Worm (Caenorhabditis elegans) whole organism, late embryonic: Measurements from ENCODE around the gene rrp-8.
A peak's percentile ranks its signal among the peaks of the same experiment; 100 is the strongest.

Experiments
- C08G9.2 ChIP-seq: sonication (generic microtip); optimal IDR thresholded peaks from 2 replicates; lab custom pipeline; 2016; ENCODE audit warnings: mild to moderate bottlenecking, missing genetic modification characterization, moderate library complexity, missing compliant biosample characterization
- C38D4.7 ChIP-seq: fragments of 200-800 bp; sonication (Bioruptor generic); optimal IDR thresholded peaks from 2 replicates; lab custom pipeline; 2018; ENCODE audit warnings: mild to moderate bottlenecking, missing genetic modification characterization, moderate library complexity, missing compliant biosample characterization
- K02D7.2 ChIP-seq: sonication (generic microtip); optimal IDR thresholded peaks from 2 replicates; lab custom pipeline; 2017; ENCODE audit warnings: mild to moderate bottlenecking, missing genetic modification characterization, missing compliant biosample characterization
- K09A11.1 ChIP-seq: sonication (generic microtip); optimal IDR thresholded peaks from 2 replicates; lab custom pipeline; 2017; ENCODE audit warnings: antibody characterized with exemption, mild to moderate bottlenecking, missing genetic modification characterization, missing compliant biosample characterization; ENCODE audit not compliant: insufficient read depth
- ceh-18 ChIP-seq: sonication (generic microtip); optimal IDR thresholded peaks from 2 replicates; lab custom pipeline; 2016; ENCODE audit warnings: missing genetic modification characterization, missing compliant biosample characterization
- ceh-19 ChIP-seq: fragments of 200-800 bp; sonication (Bioruptor generic); optimal IDR thresholded peaks from 2 replicates; lab custom pipeline; 2018; ENCODE audit warnings: mild to moderate bottlenecking, missing genetic modification characterization, missing compliant biosample characterization
- ceh-2 ChIP-seq: sonication (generic microtip); optimal IDR thresholded peaks from 2 replicates; lab custom pipeline; 2016; ENCODE audit warnings: missing genotype, missing genetic modification characterization, missing compliant biosample characterization
- ceh-24 ChIP-seq: sonication (generic microtip); optimal IDR thresholded peaks from 2 replicates; lab custom pipeline; 2016; ENCODE audit warnings: mild to moderate bottlenecking, missing genetic modification characterization, missing compliant biosample characterization
- ceh-31 ChIP-seq: sonication (generic microtip); optimal IDR thresholded peaks from 2 replicates; lab custom pipeline; 2016; ENCODE audit warnings: missing genetic modification characterization, missing compliant biosample characterization
- ceh-48 ChIP-seq: sonication (generic microtip); optimal IDR thresholded peaks from 2 replicates; lab custom pipeline; 2016; ENCODE audit warnings: missing genetic modification characterization, inconsistent platforms, missing compliant biosample characterization
- ceh-6 ChIP-seq: fragments of 200-800 bp; sonication (Bioruptor generic); optimal IDR thresholded peaks from 2 replicates; lab custom pipeline; 2018; ENCODE audit warnings: mild to moderate bottlenecking, missing genetic modification characterization, missing compliant biosample characterization
- che-1 ChIP-seq: sonication (generic microtip); optimal IDR thresholded peaks from 2 replicates; lab custom pipeline; 2016; ENCODE audit warnings: mild to moderate bottlenecking, missing genetic modification characterization, missing compliant biosample characterization
- dmd-4 ChIP-seq: sonication (generic microtip); optimal IDR thresholded peaks from 2 replicates; lab custom pipeline; 2016; ENCODE audit warnings: borderline replicate concordance, missing genetic modification characterization, missing compliant biosample characterization
- dve-1 ChIP-seq: sonication (generic microtip); optimal IDR thresholded peaks from 2 replicates; lab custom pipeline; 2017; ENCODE audit warnings: antibody characterized with exemption, mild to moderate bottlenecking, missing genetic modification characterization, missing compliant biosample characterization
- elt-4 ChIP-seq: sonication (generic microtip); optimal IDR thresholded peaks from 2 replicates; lab custom pipeline; 2016; ENCODE audit warnings: missing genetic modification characterization, missing compliant biosample characterization
- hlh-13 ChIP-seq: fragments of 200-800 bp; sonication (Bioruptor generic); optimal IDR thresholded peaks from 2 replicates; lab custom pipeline; 2018; ENCODE audit warnings: mild to moderate bottlenecking, missing genetic modification characterization, missing compliant biosample characterization
- hlh-15 ChIP-seq: sonication (generic microtip); optimal IDR thresholded peaks from 2 replicates; lab custom pipeline; 2016; ENCODE audit warnings: missing genetic modification characterization, missing compliant biosample characterization
- hlh-30 ChIP-seq: sonication (generic microtip); optimal IDR thresholded peaks from 2 replicates; lab custom pipeline; 2017; ENCODE audit warnings: antibody characterized with exemption, missing genetic modification characterization, missing compliant biosample characterization; ENCODE audit not compliant: insufficient read depth
- hlh-8 ChIP-seq: sonication (generic microtip); optimal IDR thresholded peaks from 2 replicates; lab custom pipeline; 2016; ENCODE audit warnings: missing genotype, missing genetic modification characterization, missing compliant biosample characterization
- lim-6 ChIP-seq: sonication (generic microtip); optimal IDR thresholded peaks from 2 replicates; lab custom pipeline; 2016; ENCODE audit warnings: missing genetic modification characterization, missing compliant biosample characterization
- mec-3 ChIP-seq: sonication (generic microtip); optimal IDR thresholded peaks from 2 replicates; lab custom pipeline; 2016; ENCODE audit warnings: borderline replicate concordance, missing genetic modification characterization, missing compliant biosample characterization
- nfya-1 ChIP-seq: sonication (generic microtip); optimal IDR thresholded peaks from 2 replicates; lab custom pipeline; 2017; ENCODE audit warnings: missing genetic modification characterization, mild to moderate bottlenecking, missing compliant biosample characterization, antibody characterized with exemption, moderate library complexity
- pax-1 ChIP-seq: fragments of 150-350 bp; optimal IDR thresholded peaks from 2 replicates; lab custom pipeline; 2014; ENCODE audit warnings: missing biosample characterization, missing genetic modification characterization
- pha-2 ChIP-seq: sonication (generic microtip); optimal IDR thresholded peaks from 2 replicates; lab custom pipeline; 2017; ENCODE audit warnings: mild to moderate bottlenecking, missing genetic modification characterization, missing compliant biosample characterization
- pha-4 ChIP-seq: fragments of 150-350 bp; optimal IDR thresholded peaks from 2 replicates; lab custom pipeline; 2018; ENCODE audit warnings: missing biosample characterization, missing genetic modification reagents, missing genetic modification characterization
- pqm-1 ChIP-seq: sonication (generic microtip); optimal IDR thresholded peaks from 2 replicates; lab custom pipeline; 2016; ENCODE audit warnings: missing genetic modification characterization, missing compliant biosample characterization
- ref-2 ChIP-seq: sonication (generic microtip); optimal IDR thresholded peaks from 2 replicates; lab custom pipeline; 2016; ENCODE audit warnings: missing genetic modification characterization, missing compliant biosample characterization
- rnt-1 ChIP-seq: sonication (generic microtip); optimal IDR thresholded peaks from 2 replicates; lab custom pipeline; 2016; ENCODE audit warnings: missing genetic modification characterization, missing compliant biosample characterization
- sox-2 ChIP-seq: fragments of 200-800 bp; sonication (Bioruptor generic); IDR thresholded peaks from 2 replicates; pipeline ENCODE4 v1.3.6; 2022; ENCODE audit warnings: missing genetic modification reagents, missing genetic modification characterization, missing compliant biosample characterization
- syd-9 ChIP-seq: sonication (generic microtip); optimal IDR thresholded peaks from 2 replicates; lab custom pipeline; 2016; ENCODE audit warnings: mild to moderate bottlenecking, missing genetic modification characterization, moderate library complexity, missing compliant biosample characterization
- ttx-3 ChIP-seq: sonication (generic microtip); optimal IDR thresholded peaks from 2 replicates; lab custom pipeline; 2016; ENCODE audit warnings: missing genetic modification reagents, missing genetic modification characterization, missing compliant biosample characterization
- unc-86 ChIP-seq: sonication (generic microtip); optimal IDR thresholded peaks from 2 replicates; lab custom pipeline; 2016; ENCODE audit warnings: missing genetic modification characterization, missing compliant biosample characterization
- ztf-16 ChIP-seq: sonication (generic microtip); optimal IDR thresholded peaks from 2 replicates; lab custom pipeline; 2017; ENCODE audit warnings: missing genetic modification characterization, missing compliant biosample characterization

Gene rrp-8

ce11 chrIV:419674-420073 is 23.3 kb downstream of the rrp-8 start, which contains the start of gene eri-1:
eri-1 (minus strand) TSS chrIV:419958.
- TF ChIP-seq ttx-3 (tag; lab: Kevin White, UChicago) = no peak
- no peak for TF ChIP-seq ceh-19 (GFP tag; lab: Kevin White, UChicago)
- TF ChIP-seq ceh-31 (tag; lab: Kevin White, UChicago) = no peak
- no peak for TF ChIP-seq ceh-18 (tag; lab: Kevin White, UChicago)
- TF ChIP-seq lim-6 (tag; lab: Kevin White, UChicago) = no peak
- no peak for TF ChIP-seq ceh-2 (tag; lab: Kevin White, UChicago)
- no peak for TF ChIP-seq K09A11.1 (tag; lab: Kevin White, UChicago)
- no peak for TF ChIP-seq K02D7.2 (tag; lab: Kevin White, UChicago)
- TF ChIP-seq dmd-4 (tag; lab: Kevin White, UChicago) = no peak
- no peak for TF ChIP-seq pha-4 (tag; lab: Kevin White, UChicago)
- TF ChIP-seq elt-4 (tag; lab: Kevin White, UChicago) = no peak
- no peak for TF ChIP-seq hlh-30
- no peak for TF ChIP-seq C08G9.2
- TF ChIP-seq, all 69 proteins: peak for 0

- TF ChIP-seq pqm-1 (no peak), ceh-6 (GFP tag; lab: Kevin White, UChicago) (no peak), ztf-16 (tag; lab: Kevin White, UChicago) (no peak), che-1 (tag; lab: Kevin White, UChicago) (no peak), unc-86 (no peak), pha-2 (tag; lab: Kevin White, UChicago) (no peak), hlh-30 (no peak), C38D4.7 (GFP tag; lab: Kevin White, UChicago) (no peak), hlh-15 (no peak), syd-9 (no peak), hlh-13 (GFP tag; lab: Kevin White, UChicago) (no peak), mec-3 (tag; lab: Kevin White, UChicago) (no peak)
These were observed 24.3 kb downstream of the rrp-8 start for ce11 chrIV:420686-421085.

- TF ChIP-seq hlh-8 = no peak
- TF ChIP-seq syd-9 = no peak
- TF ChIP-seq che-1 (tag; lab: Kevin White, UChicago) = no peak
- TF ChIP-seq ref-2 (tag; lab: Kevin White, UChicago) = no peak
These were observed 25.8 kb downstream of the rrp-8 start for ce11 chrIV:422112-422511.

ce11 chrIV:425052-425451 is 28.7 kb downstream of the rrp-8 start, which contains the start of gene daf-18:
daf-18 (minus strand) TSS chrIV:425177.
- TF ChIP-seq hlh-15 = no peak
- TF ChIP-seq dve-1 = peak; percentile 3

ce11 chrIV:425546-425945 is 29.2 kb downstream of the rrp-8 start:
- TF ChIP-seq ceh-48 = peak; percentile 56
- peak; percentile 11 for TF ChIP-seq nfya-1
- TF ChIP-seq ztf-16 (tag; lab: Kevin White, UChicago) = no peak
- no peak for TF ChIP-seq sox-2

- no peak for TF ChIP-seq pax-1 (tag; lab: Kevin White, UChicago)
- TF ChIP-seq dmd-4 (tag; lab: Kevin White, UChicago) = no peak
- no peak for TF ChIP-seq che-1 (tag; lab: Kevin White, UChicago)
- TF ChIP-seq rnt-1 = no peak
- no peak for TF ChIP-seq mec-3 (tag; lab: Kevin White, UChicago)
- TF ChIP-seq ceh-24 = no peak
- TF ChIP-seq, all 69 proteins: peak for 0
These were observed 29.6 kb downstream of the rrp-8 start, which contains the start of gene garr-1 for ce11 chrIV:425995-426394. garr-1 (plus strand) TSS chrIV:426168.
